Fruit fly (Drosophila melanogaster) whole organism, adult: ENCODE results near the gene CG4459.

Source experiments
- CG11617 ChIP-seq: fragments of 200-800 bp; sonication (Bioruptor generic); optimal IDR thresholded peaks from 2 replicates; lab custom pipeline; 2017; ENCODE audit warnings: mild to moderate bottlenecking, missing biosample characterization, missing genetic modification reagents, missing genetic modification characterization
- CG12768 ChIP-seq: fragments of 200-800 bp; sonication (Bioruptor generic); optimal IDR thresholded peaks from 2 replicates; lab custom pipeline; 2017; ENCODE audit warnings: missing biosample characterization, missing genetic modification characterization, mild to moderate bottlenecking, moderate library complexity, missing genetic modification reagents
- CG14711 ChIP-seq: fragments of 200-800 bp; sonication (Bioruptor generic); optimal IDR thresholded peaks from 2 replicates; lab custom pipeline; 2018; ENCODE audit warnings: missing biosample characterization, mild to moderate bottlenecking, missing genetic modification characterization, moderate library complexity
- CG1620 ChIP-seq: fragments of 200-800 bp; sonication (Bioruptor generic); optimal IDR thresholded peaks from 2 replicates; lab custom pipeline; 2016; ENCODE audit warnings: missing biosample characterization, missing genetic modification characterization
- CG33017 ChIP-seq: fragments of 200-800 bp; sonication (Bioruptor generic); optimal IDR thresholded peaks from 2 replicates; lab custom pipeline; 2018; ENCODE audit warnings: missing biosample characterization, mild to moderate bottlenecking, missing genetic modification characterization, moderate library complexity
- CG5204 ChIP-seq: fragments of 200-800 bp; sonication (Bioruptor generic); optimal IDR thresholded peaks from 2 replicates; lab custom pipeline; 2016; ENCODE audit warnings: missing biosample characterization, missing genetic modification characterization
- CG7045 ChIP-seq: fragments of 200-800 bp; sonication (Bioruptor generic); optimal IDR thresholded peaks from 2 replicates; lab custom pipeline; 2017; ENCODE audit warnings: missing biosample characterization, mild to moderate bottlenecking, missing genetic modification characterization
- CG7101 ChIP-seq: fragments of 200-800 bp; sonication (Bioruptor generic); optimal IDR thresholded peaks from 2 replicates; lab custom pipeline; 2018; ENCODE audit warnings: missing biosample characterization, mild to moderate bottlenecking, missing genetic modification characterization, moderate library complexity
- Clk ChIP-seq: fragments of 200-800 bp; sonication (Bioruptor generic); optimal IDR thresholded peaks from 2 replicates; lab custom pipeline; 2017; ENCODE audit warnings: missing biosample characterization, missing genetic modification characterization
- Crg-1 ChIP-seq: fragments of 200-800 bp; sonication (Bioruptor generic); optimal IDR thresholded peaks from 2 replicates; lab custom pipeline; 2016; ENCODE audit warnings: missing biosample characterization, missing genetic modification characterization
- Hr96 ChIP-seq: fragments of 200-800 bp; sonication (Bioruptor generic); optimal IDR thresholded peaks from 2 replicates; lab custom pipeline; 2016; ENCODE audit warnings: missing biosample characterization, missing genetic modification characterization
- Mnt ChIP-seq: fragments of 200-800 bp; sonication (Bioruptor generic); optimal IDR thresholded peaks from 2 replicates; lab custom pipeline; 2016; ENCODE audit warnings: missing biosample characterization, mild to moderate bottlenecking, missing genetic modification characterization
- bab1 ChIP-seq: fragments of 200-800 bp; sonication (Bioruptor generic); optimal IDR thresholded peaks from 3 replicates; lab custom pipeline; 2019; ENCODE audit warnings: missing biosample characterization, mild to moderate bottlenecking, missing genetic modification characterization, moderate library complexity
- cic ChIP-seq: fragments of 200-800 bp; sonication (Bioruptor generic); optimal IDR thresholded peaks from 2 replicates; lab custom pipeline; 2017; ENCODE audit warnings: missing biosample characterization, mild to moderate bottlenecking, missing genetic modification characterization, moderate library complexity
- cnc ChIP-seq, 2 experiments: fragments of >200 bp; optimal IDR thresholded peaks; 2 replicates each; lab custom pipeline; 2017
- kay ChIP-seq: fragments of 200-800 bp; sonication (Bioruptor generic); peaks from one replicate; lab custom pipeline; 2016; ENCODE audit warnings: missing biosample characterization, missing genetic modification characterization, borderline replicate concordance
- ovo ChIP-seq: fragments of 200-800 bp; sonication (Bioruptor generic); optimal IDR thresholded peaks from 2 replicates; lab custom pipeline; 2016; ENCODE audit warnings: missing biosample characterization, missing genetic modification characterization
- pad ChIP-seq: fragments of 200-800 bp; sonication (Bioruptor generic); optimal IDR thresholded peaks from 3 replicates; lab custom pipeline; 2017; ENCODE audit warnings: missing biosample characterization, missing genetic modification characterization, mild to moderate bottlenecking, moderate library complexity, missing genetic modification reagents
- tj ChIP-seq: fragments of 200-800 bp; sonication (Bioruptor generic); optimal IDR thresholded peaks from 3 replicates; lab custom pipeline; 2017; ENCODE audit warnings: missing biosample characterization, mild to moderate bottlenecking, missing genetic modification characterization, moderate library complexity
- toe ChIP-seq: fragments of 200-800 bp; sonication (Bioruptor generic); optimal IDR thresholded peaks from 2 replicates; lab custom pipeline; 2016; ENCODE audit warnings: missing biosample characterization, missing genetic modification characterization

The CG4459 gene

dm6 chr3R:19934840-19935776 lies 6.7 kb upstream of the CG4459 start, which contains the start of gene mira:
TSS of gene mira (minus strand) at chr3R:19935120.
- TF ChIP-seq kay (GFP tag; lab: Kevin White, UChicago) (peak; percentile 3), toe (GFP tag; lab: Kevin White, UChicago) (no peak)

- no peak for TF ChIP-seq kay (GFP tag; lab: Kevin White, UChicago)
- no peak for TF ChIP-seq CG1620
- no peak for TF ChIP-seq CG33017
- TF ChIP-seq pad (GFP tag; lab: Kevin White, UChicago): no peak
- TF ChIP-seq CG7101 (tag; lab: Kevin White, UChicago): no peak
- TF ChIP-seq Clk: no peak
- TF ChIP-seq Mnt (GFP tag; lab: Kevin White, UChicago): no peak
- TF ChIP-seq bab1 (GFP tag; lab: Kevin White, UChicago): no peak
These were observed 3.7 kb upstream of the CG4459 start for dm6 chr3R:19932169-19932568.

dm6 chr3R:19930913-19931706 lies 2.7 kb upstream of the CG4459 start:
- no peak for TF ChIP-seq CG12768 (GFP tag; lab: Kevin White, UChicago)
- TF ChIP-seq CG33017: no peak
- no peak for TF ChIP-seq kay (GFP tag; lab: Kevin White, UChicago)
- TF ChIP-seq CG11617 (GFP tag; lab: Kevin White, UChicago): no peak
- TF ChIP-seq CG7045 (GFP tag; lab: Kevin White, UChicago): no peak
- TF ChIP-seq cic: no peak
- no peak for TF ChIP-seq ovo
- no peak for TF ChIP-seq Clk
- no peak for TF ChIP-seq CG14711
- no peak for TF ChIP-seq Crg-1
- TF ChIP-seq pad (GFP tag; lab: Kevin White, UChicago): no peak
- no peak for TF ChIP-seq tj (GFP tag; lab: Kevin White, UChicago)
- no peak for TF ChIP-seq CG5204 (GFP tag; lab: Kevin White, UChicago)
- TF ChIP-seq toe (GFP tag; lab: Kevin White, UChicago): no peak

dm6 chr3R:19925271-19925670 lies 3.2 kb downstream of the CG4459 start, which contains the start of gene CG4462:
TSS of gene CG4462 (minus strand) at chr3R:19925371.
- TF ChIP-seq tj (GFP tag; lab: Kevin White, UChicago): no peak
- TF ChIP-seq Clk: no peak
- TF ChIP-seq CG7045 (GFP tag; lab: Kevin White, UChicago): no peak
- TF ChIP-seq ovo: no peak
- no peak for TF ChIP-seq CG33017
- no peak for TF ChIP-seq CG14711
- TF ChIP-seq CG12768 (GFP tag; lab: Kevin White, UChicago): no peak
- TF ChIP-seq Crg-1: no peak
- TF ChIP-seq kay (GFP tag; lab: Kevin White, UChicago): no peak
- TF ChIP-seq toe (GFP tag; lab: Kevin White, UChicago): no peak
- no peak for TF ChIP-seq CG11617 (GFP tag; lab: Kevin White, UChicago)
- TF ChIP-seq cic: no peak
- TF ChIP-seq pad (GFP tag; lab: Kevin White, UChicago): no peak

- TF ChIP-seq Mnt (GFP tag; lab: Kevin White, UChicago): peak; percentile 35
- TF ChIP-seq cic: peak; percentile 84
- TF ChIP-seq CG14711: peak; percentile 33
- peak; percentile 43 for TF ChIP-seq pad (GFP tag; lab: Kevin White, UChicago)
- TF ChIP-seq CG7101 (tag; lab: Kevin White, UChicago): peak; percentile 79
- TF ChIP-seq CG12768 (GFP tag; lab: Kevin White, UChicago): peak; percentile 66
- TF ChIP-seq Crg-1: peak; percentile 85
- no peak for TF ChIP-seq bab1 (GFP tag; lab: Kevin White, UChicago)
- TF ChIP-seq CG1620: peak; percentile 38
- peak; percentile 47 for TF ChIP-seq Hr96 (GFP tag; lab: Kevin White, UChicago)
- no peak for TF ChIP-seq tj (GFP tag; lab: Kevin White, UChicago)
- TF ChIP-seq toe (GFP tag; lab: Kevin White, UChicago): peak; percentile 75
- peak; percentile 12 for TF ChIP-seq CG5204 (GFP tag; lab: Kevin White, UChicago)
- TF ChIP-seq CG33017: peak; percentile 67
- TF ChIP-seq kay (GFP tag; lab: Kevin White, UChicago): peak; percentile 96
- no peak for TF ChIP-seq cnc (optimal IDR thresholded peaks at IDR 0.05; lab: Kevin White, UChicago)
- TF ChIP-seq CG11617 (GFP tag; lab: Kevin White, UChicago): peak; percentile 54
- peak; percentile 92 for TF ChIP-seq CG7045 (GFP tag; lab: Kevin White, UChicago)
- peak; percentile 40 for TF ChIP-seq Clk
- TF ChIP-seq ovo: peak; percentile 71
These were observed 4.1 kb downstream of the CG4459 start for dm6 chr3R:19924331-19924730.

dm6 chr3R:19918207-19918606 lies 10.2 kb downstream of the CG4459 start, which contains the start of gene CG4770:
TSS of gene CG4770 (plus strand) at chr3R:19918507.
- no peak for TF ChIP-seq kay (GFP tag; lab: Kevin White, UChicago)
- no peak for TF ChIP-seq CG1620
- TF ChIP-seq CG12768 (GFP tag; lab: Kevin White, UChicago): no peak
- TF ChIP-seq ovo: no peak
- no peak for TF ChIP-seq Hr96 (GFP tag; lab: Kevin White, UChicago)
- TF ChIP-seq cic: no peak
